Fruit fly (Drosophila melanogaster) whole organism, embryonic: ENCODE measurements around the gene CG13053.

Source experiments
- Ada2b ChIP-seq: fragments of 200-800 bp; sonication (Bioruptor generic); IDR thresholded peaks from 2 replicates; pipeline ENCODE4 v1.3.6; 2022; ENCODE audit warnings: missing biosample characterization, missing genetic modification characterization
- Adf1 ChIP-seq: fragments of 200-800 bp; sonication (Bioruptor generic); IDR thresholded peaks from 2 replicates; pipeline ENCODE4 v1.3.6; 2022; ENCODE audit warnings: missing biosample characterization, missing genetic modification characterization
- CG11504 ChIP-seq: fragments of 200-800 bp; sonication (Bioruptor generic); optimal IDR thresholded peaks from 3 replicates; lab custom pipeline; 2019; ENCODE audit warnings: missing biosample characterization, mild to moderate bottlenecking, missing genetic modification characterization, moderate library complexity
- CG12104 ChIP-seq: fragments of 200-800 bp; sonication (Bioruptor generic); optimal IDR thresholded peaks from 3 replicates; lab custom pipeline; 2016; ENCODE audit warnings: missing biosample characterization, missing genetic modification characterization
- CG12219 ChIP-seq: fragments of 200-800 bp; sonication (Bioruptor generic); optimal IDR thresholded peaks from 3 replicates; lab custom pipeline; 2018; ENCODE audit warnings: missing biosample characterization, mild to moderate bottlenecking, missing genetic modification characterization
- CG13296 ChIP-seq: fragments of 200-800 bp; sonication (Bioruptor generic); optimal IDR thresholded peaks from 3 replicates; lab custom pipeline; 2018; ENCODE audit warnings: missing biosample characterization, mild to moderate bottlenecking, missing genetic modification characterization
- CG13624 ChIP-seq: fragments of 200-800 bp; sonication (Bioruptor generic); optimal IDR thresholded peaks from 2 replicates; lab custom pipeline; 2016; ENCODE audit warnings: missing biosample characterization, missing genetic modification characterization
- CG14441 ChIP-seq: fragments of 200-800 bp; sonication (Bioruptor generic); IDR thresholded peaks from 2 replicates; pipeline ENCODE4 v1.3.6; 2022; ENCODE audit warnings: missing biosample characterization, missing genetic modification characterization
- CG14667 ChIP-seq: fragments of 200-800 bp; sonication (Bioruptor generic); IDR thresholded peaks from 2 replicates; pipeline ENCODE4 v1.3.6; 2022; ENCODE audit warnings: missing biosample characterization, missing genetic modification characterization
- CG14965 ChIP-seq: fragments of 200-800 bp; sonication (Bioruptor generic); optimal IDR thresholded peaks from 2 replicates; lab custom pipeline; 2016; ENCODE audit warnings: missing biosample characterization, missing genetic modification characterization, borderline replicate concordance
- CG15269 ChIP-seq: fragments of 200-800 bp; sonication (Bioruptor generic); optimal IDR thresholded peaks from 2 replicates; lab custom pipeline; 2018; ENCODE audit warnings: missing biosample characterization, mild to moderate bottlenecking, missing genetic modification characterization, moderate library complexity
- CG17359 ChIP-seq: fragments of 200-800 bp; sonication (Bioruptor generic); optimal IDR thresholded peaks from 3 replicates; lab custom pipeline; 2018; ENCODE audit warnings: missing biosample characterization, mild to moderate bottlenecking, missing genetic modification characterization, moderate library complexity
- CG17385 ChIP-seq: fragments of 200-800 bp; sonication (Bioruptor generic); optimal IDR thresholded peaks from 3 replicates; lab custom pipeline; 2018; ENCODE audit warnings: missing biosample characterization, mild to moderate bottlenecking, missing genetic modification characterization
- CG2678 ChIP-seq: fragments of 200-800 bp; sonication (Bioruptor generic); optimal IDR thresholded peaks from 3 replicates; lab custom pipeline; 2019; ENCODE audit warnings: missing biosample characterization, mild to moderate bottlenecking, missing genetic modification characterization, moderate library complexity
- CG5180 ChIP-seq: fragments of 200-800 bp; sonication (Bioruptor generic); optimal IDR thresholded peaks from 3 replicates; lab custom pipeline; 2017; ENCODE audit warnings: missing biosample characterization, missing genetic modification characterization, mild to moderate bottlenecking, moderate library complexity, missing genetic modification reagents
- CG6272 ChIP-seq: fragments of 200-800 bp; sonication (Bioruptor generic); IDR thresholded peaks from 2 replicates; pipeline ENCODE4 v1.3.6; 2022; ENCODE audit warnings: missing biosample characterization, missing genetic modification characterization
- CG6765 ChIP-seq: fragments of 200-800 bp; sonication (Bioruptor generic); optimal IDR thresholded peaks from 3 replicates; lab custom pipeline; 2017; ENCODE audit warnings: missing biosample characterization, mild to moderate bottlenecking, missing genetic modification characterization
- CG6854 ChIP-seq: fragments of 200-800 bp; sonication (Bioruptor generic); optimal IDR thresholded peaks from 3 replicates; lab custom pipeline; 2017; ENCODE audit warnings: missing biosample characterization, mild to moderate bottlenecking, missing genetic modification characterization
- CG7839 ChIP-seq: fragments of 200-800 bp; sonication (Bioruptor generic); optimal IDR thresholded peaks from 3 replicates; lab custom pipeline; 2018; ENCODE audit warnings: missing biosample characterization, mild to moderate bottlenecking, missing genetic modification characterization, moderate library complexity
- CG8924 ChIP-seq: fragments of 200-800 bp; optimal IDR thresholded peaks from 3 replicates; lab custom pipeline; 2019; ENCODE audit warnings: missing biosample characterization, mild to moderate bottlenecking, missing genetic modification characterization, moderate library complexity
- CrebB ChIP-seq: fragments of 200-800 bp; sonication (Bioruptor generic); optimal IDR thresholded peaks from 3 replicates; lab custom pipeline; 2018; ENCODE audit warnings: missing biosample characterization, mild to moderate bottlenecking, missing genetic modification characterization
- Dll ChIP-seq: fragments of 200-800 bp; sonication (Bioruptor generic); IDR thresholded peaks from 4 replicates; pipeline ENCODE4 v1.3.6; 2022; ENCODE audit warnings: missing biosample characterization, missing genetic modification characterization; ENCODE audit not compliant: partially characterized antibody
- Gug ChIP-seq: fragments of 200-800 bp; sonication (Bioruptor generic); IDR thresholded peaks from 4 replicates; pipeline ENCODE4 v1.3.6; 2022; ENCODE audit warnings: missing biosample characterization, missing genetic modification characterization
- Hand ChIP-seq: fragments of 200-800 bp; sonication (Bioruptor generic); optimal IDR thresholded peaks from 2 replicates; lab custom pipeline; 2017; ENCODE audit warnings: mild to moderate bottlenecking, missing biosample characterization, missing genetic modification reagents, missing genetic modification characterization
- HmgD ChIP-seq: fragments of 200-800 bp; sonication (Bioruptor generic); optimal IDR thresholded peaks from 3 replicates; lab custom pipeline; 2016; ENCODE audit warnings: missing biosample characterization, missing genetic modification characterization
- HmgZ ChIP-seq: fragments of 200-800 bp; sonication (Bioruptor generic); optimal IDR thresholded peaks from 2 replicates; lab custom pipeline; 2018; ENCODE audit warnings: missing biosample characterization, mild to moderate bottlenecking, missing genetic modification characterization
- Hsf ChIP-seq: fragments of 200-800 bp; sonication (Bioruptor generic); optimal IDR thresholded peaks from 3 replicates; lab custom pipeline; 2016; ENCODE audit warnings: missing biosample characterization, missing genetic modification characterization
- Lim3 ChIP-seq: fragments of 200-800 bp; sonication (Bioruptor generic); IDR thresholded peaks from 2 replicates; pipeline ENCODE4 v1.3.6; 2022; ENCODE audit warnings: missing biosample characterization, missing genetic modification characterization
- Lpt ChIP-seq: fragments of >200 bp; optimal IDR thresholded peaks from 2 replicates; lab custom pipeline; 2018; ENCODE audit warnings: missing biosample characterization, missing genetic modification characterization
- Sox102F ChIP-seq: fragments of 200-800 bp; sonication (Bioruptor generic); optimal IDR thresholded peaks from 2 replicates; lab custom pipeline; 2018; ENCODE audit warnings: missing biosample characterization, mild to moderate bottlenecking, missing genetic modification characterization, moderate library complexity
- Sry-β ChIP-seq: fragments of 200-800 bp; sonication (Bioruptor generic); optimal IDR thresholded peaks from 2 replicates; lab custom pipeline; 2018; ENCODE audit warnings: missing biosample characterization, mild to moderate bottlenecking, missing genetic modification characterization, moderate library complexity
- br ChIP-seq: fragments of >200 bp; optimal IDR thresholded peaks from 2 replicates; lab custom pipeline; 2017
- bsh ChIP-seq, 2 experiments: fragments of 200-800 bp; sonication (Bioruptor generic); optimal IDR thresholded peaks; 2 replicates each; lab custom pipeline; 2017 to 2018; ENCODE audit warnings: mild to moderate bottlenecking in 2 of 2, missing biosample characterization in 2 of 2, missing genetic modification characterization in 2 of 2, moderate library complexity in 1 of 2
- caup ChIP-seq: fragments of 200-800 bp; sonication (Bioruptor generic); optimal IDR thresholded peaks from 3 replicates; lab custom pipeline; 2017; ENCODE audit warnings: missing biosample characterization, mild to moderate bottlenecking, missing genetic modification characterization, moderate library complexity; ENCODE audit not compliant: severe bottlenecking
- disco-r ChIP-seq: fragments of 200-800 bp; sonication (Bioruptor generic); optimal IDR thresholded peaks from 2 replicates; lab custom pipeline; 2016; ENCODE audit warnings: missing biosample characterization, missing genetic modification characterization
- fd3F ChIP-seq: fragments of 200-800 bp; sonication (Bioruptor generic); optimal IDR thresholded peaks from 2 replicates; lab custom pipeline; 2018; ENCODE audit warnings: missing biosample characterization, mild to moderate bottlenecking, missing genetic modification characterization, moderate library complexity
- gem ChIP-seq: fragments of 200-800 bp; sonication (Bioruptor generic); optimal IDR thresholded peaks from 2 replicates; lab custom pipeline; 2019; ENCODE audit warnings: missing biosample characterization, mild to moderate bottlenecking, missing genetic modification characterization, moderate library complexity
- grn ChIP-seq: fragments of 200-800 bp; sonication (Bioruptor generic); optimal IDR thresholded peaks from 3 replicates; lab custom pipeline; 2017; ENCODE audit warnings: missing biosample characterization, missing genetic modification characterization
- hkb ChIP-seq, 2 experiments: fragments of 200-800 bp in 1 of 2; fragments of >200 bp in 1 of 2; sonication (Bioruptor generic) in 1 of 2; IDR thresholded peaks in 1 of 2; optimal IDR thresholded peaks in 1 of 2; 2 replicates each; pipeline versions ENCODE4 v1.3.6 to Lab custom; 2017 to 2022; ENCODE audit warnings: missing biosample characterization in 1 of 2, missing genetic modification characterization in 1 of 2
- nom ChIP-seq: fragments of 200-800 bp; sonication (Bioruptor generic); optimal IDR thresholded peaks from 2 replicates; lab custom pipeline; 2017; ENCODE audit warnings: missing biosample characterization, missing genetic modification characterization, mild to moderate bottlenecking, moderate library complexity, missing genetic modification reagents
- phol ChIP-seq: fragments of 200-800 bp; sonication (Bioruptor generic); optimal IDR thresholded peaks from 3 replicates; lab custom pipeline; 2018; ENCODE audit warnings: missing biosample characterization, mild to moderate bottlenecking, missing genetic modification characterization, moderate library complexity
- pnt ChIP-seq: fragments of 200-800 bp; sonication (Bioruptor generic); optimal IDR thresholded peaks from 3 replicates; lab custom pipeline; 2016; ENCODE audit warnings: missing biosample characterization, missing genetic modification characterization
- ranshi ChIP-seq: fragments of 200-800 bp; sonication (Bioruptor generic); IDR thresholded peaks from 2 replicates; pipeline ENCODE4 v1.3.6; 2022; ENCODE audit warnings: missing biosample characterization, missing genetic modification characterization
- seq ChIP-seq: fragments of 200-800 bp; sonication (Bioruptor generic); IDR thresholded peaks from 2 replicates; pipeline ENCODE4 v1.3.6; 2022; ENCODE audit warnings: missing biosample characterization, missing genetic modification characterization
- ssp ChIP-seq: fragments of 200-800 bp; sonication (Bioruptor generic); IDR thresholded peaks from 2 replicates; pipeline ENCODE4 v1.3.6; 2022; ENCODE audit warnings: missing biosample characterization, missing genetic modification characterization
- tio ChIP-seq: fragments of 200-800 bp; sonication (Bioruptor generic); optimal IDR thresholded peaks from 2 replicates; lab custom pipeline; 2017; ENCODE audit warnings: missing biosample characterization, missing genetic modification characterization, inconsistent platforms
- unpg ChIP-seq: fragments of 200-800 bp; sonication (Bioruptor generic); optimal IDR thresholded peaks from 3 replicates; lab custom pipeline; 2018; ENCODE audit warnings: missing biosample characterization, mild to moderate bottlenecking, missing genetic modification characterization, moderate library complexity
- vvl ChIP-seq: fragments of 200-800 bp; sonication (Bioruptor generic); IDR thresholded peaks from 2 replicates; pipeline ENCODE4 v1.3.6; 2022; ENCODE audit warnings: missing biosample characterization, missing genetic modification characterization
- z ChIP-seq: fragments of 200-800 bp; sonication (Bioruptor generic); IDR thresholded peaks from 3 replicates; pipeline ENCODE4 v1.3.6; 2022; ENCODE audit warnings: missing biosample characterization, missing genetic modification characterization

Gene CG13053

dm6 chr3L:16286258-16286657 is 26.7 kb upstream of the CG13053 start (continued):
- TF ChIP-seq Sry-β (GFP tag; lab: Kevin White, UChicago): no peak
- TF ChIP-seq CG6854 (GFP tag; lab: Kevin White, UChicago): no peak
- TF ChIP-seq pnt (GFP tag; lab: Kevin White, UChicago): peak; percentile 3
- peak; percentile 14 for TF ChIP-seq CG12219 (GFP tag; lab: Kevin White, UChicago)
- TF ChIP-seq CG13296: peak; percentile 23
- no peak for TF ChIP-seq z (GFP tag; lab: Robert Waterston, UW)
- peak; percentile 18 for TF ChIP-seq CG17385
- peak; percentile 24; the same call in 1 of the 2 replicates for TF ChIP-seq ranshi (GFP tag; lab: Robert Waterston, UW)
- TF ChIP-seq Gug (GFP tag; lab: Robert Waterston, UW): no peak
- no peak for TF ChIP-seq grn
- TF ChIP-seq ssp (GFP tag; lab: Robert Waterston, UW): no peak
- no peak for TF ChIP-seq Adf1 (GFP tag; lab: Robert Waterston, UW)
- TF ChIP-seq vvl: peak; percentile 62
- TF ChIP-seq fd3F (GFP tag; lab: Kevin White, UChicago): peak; percentile 7
- peak; percentile 20; the same call in 1 of the 2 replicates for TF ChIP-seq Ada2b (GFP tag; lab: Robert Waterston, UW)
- TF ChIP-seq Dll (GFP tag; lab: Robert Waterston, UW): no peak
- peak; percentile 57 for TF ChIP-seq CG14441 (GFP tag; lab: Robert Waterston, UW)
- TF ChIP-seq Sox102F (GFP tag; lab: Kevin White, UChicago): peak; percentile 58
- peak; percentile 56 for TF ChIP-seq gem (tag; lab: Kevin White, UChicago)
- no peak for TF ChIP-seq hkb (optimal IDR thresholded peaks at IDR 0.05; lab: Kevin White, UChicago)
- 0 out of 2 replicates have a peak, but pooled peaks have one; percentile 22 for TF ChIP-seq hkb (GFP tag; IDR thresholded peaks at IDR 0.05; lab: Robert Waterston, UW)
- peak; percentile 48 for TF ChIP-seq CG7839 (tag; lab: Kevin White, UChicago)
- no peak for TF ChIP-seq CG6765 (GFP tag; lab: Kevin White, UChicago)
- TF ChIP-seq nom (GFP tag; lab: Kevin White, UChicago): peak; percentile 46
- peak; percentile 61 for TF ChIP-seq CG2678 (tag; lab: Kevin White, UChicago)
- TF ChIP-seq CrebB (tag; lab: Kevin White, UChicago): no peak
- TF ChIP-seq, all 482 proteins: peak for 66

- TF ChIP-seq Hsf (GFP tag; lab: Kevin White, UChicago) (no peak), Hand (GFP tag; lab: Kevin White, UChicago) (no peak), HmgD (no peak), CG14965 (GFP tag; lab: Kevin White, UChicago) (no peak), caup (GFP tag; lab: Kevin White, UChicago) (no peak), CG17385 (no peak), seq (GFP tag; lab: Robert Waterston, UW) (no peak), disco-r (GFP tag; lab: Kevin White, UChicago) (no peak), CG6272 (GFP tag; lab: Robert Waterston, UW) (no peak), CG12104 (GFP tag; lab: Kevin White, UChicago) (no peak), CG5180 (no peak), CG13624 (GFP tag; lab: Kevin White, UChicago) (no peak), Lim3 (no peak), br (no peak), bsh (GFP tag; optimal IDR thresholded peaks at IDR 0.05; lab: Kevin White, UChicago) (no peak), CG14667 (GFP tag; lab: Robert Waterston, UW) (no peak), CG2678 (tag; lab: Kevin White, UChicago) (peak; percentile 36), CG17359 (peak; percentile 5), CG8924 (tag; lab: Kevin White, UChicago) (no peak), CG11504 (tag; lab: Kevin White, UChicago) (peak; percentile 55), unpg (GFP tag; lab: Kevin White, UChicago) (peak; percentile 2), tio (GFP tag; lab: Kevin White, UChicago) (no peak), CG15269 (peak; percentile 28), HmgZ (no peak), Lpt (GFP tag; lab: Kevin White, UChicago) (no peak), phol (tag; lab: Kevin White, UChicago) (peak; percentile 22)
Observed at dm6 chr3L:16285346-16285911, 25.9 kb upstream of the CG13053 start, which contains the start of gene CG13047. CG13047 (minus strand) TSS chr3L:16285396.
